Worm (Caenorhabditis elegans): Measurements from ENCODE around the gene gdi-1.

DNA sequence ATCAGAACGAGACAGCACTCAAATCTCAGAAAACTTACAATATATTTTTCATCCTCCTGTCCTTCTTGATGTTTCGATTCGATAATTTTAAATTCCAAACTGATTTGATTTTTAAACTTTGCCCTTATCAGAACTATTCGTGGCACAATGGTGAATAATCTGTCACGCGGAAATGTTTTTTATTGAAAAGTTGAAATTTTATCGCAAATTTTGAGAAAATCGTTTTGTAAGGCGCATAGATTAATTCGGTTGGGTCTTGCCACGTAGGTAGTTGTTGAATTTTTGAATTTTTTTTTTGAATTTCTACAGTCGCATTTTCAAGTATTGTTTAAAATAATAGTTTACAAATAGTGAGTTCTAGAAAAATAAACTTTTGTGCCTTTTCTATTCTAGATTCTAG, 31.8 kb downstream of the gdi-1 start, which contains the start of gene ptp-5.2:
- TF ChIP-seq F52B5.7 (tag; optimal IDR thresholded peaks at IDR 0.05) (no peak), Y95B8A.8 (GFP tag; IDR thresholded peaks at IDR 0.05) (no peak), let-607 (tag; optimal IDR thresholded peaks at IDR 0.05) (no peak), nhr-90 (tag; optimal IDR thresholded peaks at IDR 0.05) (no peak), ceh-27 (GFP tag; optimal IDR thresholded peaks at IDR 0.05) (no peak), ztf-25 (GFP tag; IDR thresholded peaks at IDR 0.05) (no peak), dpl-1 (GFP tag; optimal IDR thresholded peaks at IDR 0.05) (no peak), K12H6.12 (tag; optimal IDR thresholded peaks at IDR 0.05) (no peak), nfya-1 (tag; optimal IDR thresholded peaks at IDR 0.05; ENCODE audit: borderline replicate concordance, insufficient read depth) (no peak), F10E7.11 (tag; optimal IDR thresholded peaks at IDR 0.05) (no peak), rpc-1 (optimal IDR thresholded peaks at IDR 0.05) (no peak), rpc-1 (tag; optimal IDR thresholded peaks at IDR 0.05) (no peak), hlh-12 (tag; optimal IDR thresholded peaks at IDR 0.05) (no peak), ztf-22 (GFP tag; optimal IDR thresholded peaks at IDR 0.05) (no peak), ceh-100 (GFP tag; IDR thresholded peaks at IDR 0.05) (no peak)

Measured in whole organism, young adult.